Fruit fly (Drosophila melanogaster) whole organism, wandering third instar larva: ENCODE results near the gene CG32280.

Source experiments
- CG9705 ChIP-seq: fragments of 200-800 bp; sonication (Bioruptor generic); optimal IDR thresholded peaks from 2 replicates; lab custom pipeline; 2018; ENCODE audit warnings: missing biosample characterization, mild to moderate bottlenecking, missing genetic modification characterization
- Hr83 ChIP-seq: fragments of 200-300 bp; sonication (Bioruptor generic); optimal IDR thresholded peaks from 2 replicates; lab custom pipeline; 2016; ENCODE audit warnings: missing biosample characterization, mild to moderate bottlenecking, missing genetic modification characterization, moderate library complexity; ENCODE audit not compliant: poor library complexity, severe bottlenecking
- Jra ChIP-seq: sonication (Bioruptor generic); optimal IDR thresholded peaks from 2 replicates; lab custom pipeline; 2016; ENCODE audit warnings: missing biosample characterization, missing genetic modification characterization
- Myc ChIP-seq: fragments of >200 bp; optimal IDR thresholded peaks from 2 replicates; lab custom pipeline; 2017
- N ChIP-seq: fragments of >200 bp; optimal IDR thresholded peaks from 2 replicates; lab custom pipeline; 2018; ENCODE audit warnings: missing biosample characterization, missing external identifiers, missing genetic modification characterization
- OdsH ChIP-seq: fragments of 200-800 bp; sonication (Bioruptor generic); optimal IDR thresholded peaks from 2 replicates; lab custom pipeline; 2016; ENCODE audit warnings: missing biosample characterization, mild to moderate bottlenecking, missing genetic modification characterization
- h ChIP-seq: fragments of 200-800 bp; sonication (Bioruptor generic); optimal IDR thresholded peaks from 3 replicates; lab custom pipeline; 2016; ENCODE audit warnings: missing biosample characterization, mild to moderate bottlenecking, missing genetic modification characterization
- pan ChIP-seq: fragments of >200 bp; optimal IDR thresholded peaks from 2 replicates; lab custom pipeline; 2017
- sage ChIP-seq: fragments of 200-800 bp; sonication (Bioruptor generic); optimal IDR thresholded peaks from 2 replicates; lab custom pipeline; 2016; ENCODE audit warnings: missing biosample characterization, mild to moderate bottlenecking, missing genetic modification characterization
- usp ChIP-seq: fragments of >200 bp; optimal IDR thresholded peaks from 2 replicates; lab custom pipeline; 2017; ENCODE audit warnings: missing biosample characterization, missing genetic modification characterization

- TF ChIP-seq CG9705 (GFP tag; lab: Kevin White, UChicago) (peak; percentile 63), h (GFP tag; lab: Kevin White, UChicago) (peak; percentile 90), Hr83 (GFP tag; lab: Kevin White, UChicago) (peak; percentile 57), OdsH (GFP tag; lab: Kevin White, UChicago) (peak; percentile 75), Myc (lab: Kevin White, UChicago) (peak; percentile 83), usp (GFP tag; lab: Kevin White, UChicago) (no peak), sage (GFP tag; lab: Kevin White, UChicago) (no peak), N (GFP tag; lab: Kevin White, UChicago) (no peak), pan (lab: Kevin White, UChicago) (no peak), Jra (GFP tag; lab: Kevin White, UChicago) (no peak)
These were observed 33.7 kb downstream of the CG32280 start, which contains the start of the genes CG32276 and gry for dm6 chr3L:3198447-3199402.
